Fruit fly (Drosophila melanogaster) S2 (cell line): ENCODE results near the gene GstD1.

Experiments
- CG8478 ChIP-seq: fragments of >200 bp; optimal IDR thresholded peaks from 2 replicates; lab custom pipeline; 2018
- CTCF ChIP-seq, 2 experiments: fragments of >200 bp; optimal IDR thresholded peaks; 2 replicates each; lab custom pipeline; 2018

DNA sequence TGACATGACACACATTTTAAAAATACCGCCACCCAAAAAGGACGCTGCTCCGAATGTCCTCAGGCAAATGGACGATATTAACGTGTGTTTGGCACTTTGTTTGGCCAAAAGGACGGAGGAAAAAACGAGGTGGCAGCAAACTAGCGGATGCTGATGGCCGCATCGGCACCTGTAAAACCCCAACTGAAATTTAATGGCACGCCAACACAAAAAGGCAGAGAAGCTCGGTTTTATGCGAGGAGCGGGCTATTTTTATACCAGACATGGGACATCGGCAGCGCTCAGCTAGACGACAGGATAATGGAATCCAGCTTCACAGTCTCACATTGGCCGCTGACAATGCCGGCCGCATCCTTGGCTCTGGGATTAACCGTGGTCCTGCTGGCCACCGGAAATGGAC is 16.9 kb upstream of the GstD1 start, which contains the start of gene Sol1:
- TF ChIP-seq CG8478 (lab: Kevin White, UChicago), result no peak
- TF ChIP-seq CTCF (optimal IDR thresholded peaks at IDR 0.05; lab: Kevin White, UChicago), result no peak
